Fruit fly (Drosophila melanogaster): Measurements from ENCODE around the gene Herp.

Gene Herp

dm6 chr2L:7799804-7800433 is at the start of gene Herp, which contains the start of gene r2d2 (continued):
- peak; percentile 92 for TF ChIP-seq CG34422 (GFP tag; IDR thresholded peaks at IDR 0.05)
- TF ChIP-seq pan (optimal IDR thresholded peaks at IDR 0.05) = no peak
- TF ChIP-seq pan (GFP tag; optimal IDR thresholded peaks at IDR 0.05 in 1 of 2, IDR thresholded peaks at IDR 0.05 in 1 of 2) = peak in 1 of 2 experiments; percentile 84
- TF ChIP-seq NC2β (GFP tag; optimal IDR thresholded peaks at IDR 0.05) = peak; percentile 90
- peak; percentile 73 for TF ChIP-seq CG18476 (GFP tag; optimal IDR thresholded peaks at IDR 0.05)
- TF ChIP-seq Dip3 (GFP tag; optimal IDR thresholded peaks at IDR 0.05) = peak; percentile 93
- TF ChIP-seq Dad (GFP tag; optimal IDR thresholded peaks at IDR 0.05) = peak; percentile 91
- TF ChIP-seq CG9609 (GFP tag; optimal IDR thresholded peaks at IDR 0.05) = peak; percentile 94
- peak; percentile 90 for TF ChIP-seq CG11504 (tag; optimal IDR thresholded peaks at IDR 0.05)
- peak; percentile 85 for TF ChIP-seq CG11723 (GFP tag; optimal IDR thresholded peaks at IDR 0.05)
- peak; percentile 66 for TF ChIP-seq CG6654 (GFP tag; optimal IDR thresholded peaks at IDR 0.05)
- peak; percentile 99 for TF ChIP-seq trem (tag; optimal IDR thresholded peaks at IDR 0.05)
- TF ChIP-seq so (GFP tag; IDR thresholded peaks at IDR 0.05) = peak; percentile 91
- peak; percentile 77 for TF ChIP-seq chm (GFP tag; IDR thresholded peaks at IDR 0.05)
- TF ChIP-seq fru (optimal IDR thresholded peaks at IDR 0.05) = no peak
- peak; percentile 55 for TF ChIP-seq ash1 (GFP tag; optimal IDR thresholded peaks at IDR 0.05)
- peak; percentile 82 for TF ChIP-seq Hey (tag; optimal IDR thresholded peaks at IDR 0.05)
- peak; percentile 86 for TF ChIP-seq rib (GFP tag; IDR thresholded peaks at IDR 0.05)
- peak; percentile 85 for TF ChIP-seq unpg (GFP tag; optimal IDR thresholded peaks at IDR 0.05)
- TF ChIP-seq klu (GFP tag; IDR thresholded peaks at IDR 0.05) = peak; percentile 84
- TF ChIP-seq Nf-YA (GFP tag; IDR thresholded peaks at IDR 0.05) = peak; percentile 63
- no peak for TF ChIP-seq CG8478 (optimal IDR thresholded peaks at IDR 0.05)
- peak; percentile 88 for TF ChIP-seq CG11456 (GFP tag; IDR thresholded peaks at IDR 0.05)
- peak; percentile 91 for TF ChIP-seq Fer1 (GFP tag; optimal IDR thresholded peaks at IDR 0.05)
- TF ChIP-seq bigmax (GFP tag; optimal IDR thresholded peaks at IDR 0.05) = no peak
- TF ChIP-seq Rfx (GFP tag; IDR thresholded peaks at IDR 0.05) = peak; percentile 94
- TF ChIP-seq CG3838 (GFP tag; optimal IDR thresholded peaks at IDR 0.05) = peak; percentile 61
- TF ChIP-seq disco-r (GFP tag; optimal IDR thresholded peaks at IDR 0.05) = peak; percentile 92
- peak; percentile 80 for TF ChIP-seq H2.0 (GFP tag; IDR thresholded peaks at IDR 0.05)
- TF ChIP-seq CG7987 (GFP tag; optimal IDR thresholded peaks at IDR 0.05) = peak; percentile 82
- TF ChIP-seq tll (GFP tag; optimal IDR thresholded peaks at IDR 0.05) = peak; percentile 70 to 99
- peak; percentile 89 for TF ChIP-seq CG14710 (tag; optimal IDR thresholded peaks at IDR 0.05)
- TF ChIP-seq Sox100B (GFP tag; optimal IDR thresholded peaks at IDR 0.05) = peak; percentile 84
- peak; percentile 94 for TF ChIP-seq slp2 (GFP tag; optimal IDR thresholded peaks at IDR 0.05)
- TF ChIP-seq YL-1 (GFP tag; optimal IDR thresholded peaks at IDR 0.05) = peak; percentile 78
- no peak for TF ChIP-seq yki (optimal IDR thresholded peaks at IDR 0.05)
- TF ChIP-seq sna (GFP tag; IDR thresholded peaks at IDR 0.05; ENCODE audit: partially characterized antibody) = peak; percentile 80
- TF ChIP-seq CG10959 (GFP tag; IDR thresholded peaks at IDR 0.05) = peak; percentile 80
- no peak for TF ChIP-seq br (optimal IDR thresholded peaks at IDR 0.05)
- peak; percentile 71 for TF ChIP-seq danr (GFP tag; IDR thresholded peaks at IDR 0.05)
- TF ChIP-seq slou (GFP tag; optimal IDR thresholded peaks at IDR 0.05) = peak; percentile 91
- TF ChIP-seq CG10543 (GFP tag; optimal IDR thresholded peaks at IDR 0.05) = peak; percentile 97
- TF ChIP-seq CG9876 (GFP tag; optimal IDR thresholded peaks at IDR 0.05) = peak; percentile 90
- TF ChIP-seq Gug (GFP tag; IDR thresholded peaks at IDR 0.05) = peak; percentile 88
- TF ChIP-seq Gsc (GFP tag; IDR thresholded peaks at IDR 0.05) = no peak; the same call in 1 of the 2 replicates
- TF ChIP-seq HHEX (GFP tag; optimal IDR thresholded peaks at IDR 0.05) = peak; percentile 88
- TF ChIP-seq Ets97D (GFP tag; optimal IDR thresholded peaks at IDR 0.05) = peak; percentile 91
- no peak for TF ChIP-seq cg (GFP tag; optimal IDR thresholded peaks at IDR 0.05)
- peak; percentile 81 for TF ChIP-seq CG10979 (tag; optimal IDR thresholded peaks at IDR 0.05)
- TF ChIP-seq CG7556 (GFP tag; optimal IDR thresholded peaks at IDR 0.05) = peak; percentile 87
- TF ChIP-seq jing (GFP tag; optimal IDR thresholded peaks at IDR 0.05) = peak; percentile 70
- peak; percentile 68 for TF ChIP-seq E2f1 (GFP tag; IDR thresholded peaks at IDR 0.05)
